Worm (Caenorhabditis elegans): ENCODE results near the gene ZK180.8.

Gene ZK180.8

DNA sequence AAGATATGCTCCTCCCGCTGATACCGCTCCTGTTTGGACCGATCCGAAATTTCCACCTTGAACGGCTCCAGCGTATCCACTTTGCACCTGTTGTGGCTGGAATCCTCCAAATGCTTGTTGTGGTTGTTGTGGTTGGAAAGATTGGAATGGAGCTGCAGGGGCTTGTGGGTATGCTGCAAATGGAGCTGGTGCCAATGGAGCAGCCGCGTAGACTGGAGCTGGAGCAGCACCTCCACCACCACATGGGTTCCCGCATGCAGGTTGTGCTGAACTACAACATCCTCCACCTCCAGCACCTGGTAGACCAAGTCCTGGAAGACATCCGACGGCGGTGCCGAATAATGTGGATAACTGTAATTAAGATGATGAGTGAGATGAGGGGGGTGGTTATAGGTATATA, 11.9 kb upstream of the ZK180.8 start:
- TF ChIP-seq nhr-85 (tag) (peak; percentile 35), nhr-76 (tag; optimal IDR thresholded peaks at IDR 0.05) (no peak), nhr-77 (tag; optimal IDR thresholded peaks at IDR 0.05) (no peak)

- TF ChIP-seq pqm-1 (tag; optimal IDR thresholded peaks at IDR 0.05) (no peak), mef-2 (tag; optimal IDR thresholded peaks at IDR 0.05) (no peak), ceh-90 (tag; optimal IDR thresholded peaks at IDR 0.05) (no peak), nhr-71 (tag; optimal IDR thresholded peaks at IDR 0.05) (no peak), efl-1 (optimal IDR thresholded peaks at IDR 0.05) (no peak), efl-1 (GFP tag; optimal IDR thresholded peaks at IDR 0.05 in 1 of 2) (no peak), dpl-1 (GFP tag; optimal IDR thresholded peaks at IDR 0.05) (no peak), sptf-1 (tag; optimal IDR thresholded peaks at IDR 0.05) (no peak), ceh-82 (tag; optimal IDR thresholded peaks at IDR 0.05) (no peak), skn-1 (tag; optimal IDR thresholded peaks at IDR 0.05) (no peak)
Observed at ce11 chrIV:4519714-4520113, 8.2 kb upstream of the ZK180.8 start.

DNA sequence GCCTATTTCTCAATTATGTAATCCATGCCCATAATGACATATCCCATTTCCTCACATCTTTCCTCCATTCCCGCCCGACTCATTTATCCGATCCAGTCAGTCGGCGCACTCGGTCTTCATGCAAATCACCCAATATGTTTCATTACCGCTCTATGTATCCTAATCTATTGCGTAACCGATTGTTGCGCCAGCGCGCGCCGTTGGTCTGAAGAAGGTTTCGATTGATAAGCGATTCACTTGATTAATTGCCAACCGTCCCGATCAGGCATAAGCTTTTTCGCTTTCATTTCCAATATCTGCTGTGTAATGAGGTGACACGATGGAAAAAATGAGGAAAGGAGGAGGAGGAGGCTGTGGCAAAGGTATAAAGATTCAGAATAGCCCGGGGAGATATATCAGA, 6.6 kb upstream of the ZK180.8 start:
- TF ChIP-seq blmp-1 (tag; optimal IDR thresholded peaks at IDR 0.05) (peak; percentile 98), irx-1 (tag; optimal IDR thresholded peaks at IDR 0.05) (no peak)

- peak; percentile 34 for TF ChIP-seq blmp-1 (tag; optimal IDR thresholded peaks at IDR 0.05)
- no peak for TF ChIP-seq ceh-88 (GFP tag; IDR thresholded peaks at IDR 0.05)
- no peak for TF ChIP-seq unc-30 (tag; optimal IDR thresholded peaks at IDR 0.05)
- TF ChIP-seq elt-3 (tag; optimal IDR thresholded peaks at IDR 0.05): no peak
Observed at ce11 chrIV:4517066-4517465, 5.5 kb upstream of the ZK180.8 start, which contains the start of gene ZK180.5. Gene ZK180.5 (minus strand): TSS chrIV:4517166.

DNA sequence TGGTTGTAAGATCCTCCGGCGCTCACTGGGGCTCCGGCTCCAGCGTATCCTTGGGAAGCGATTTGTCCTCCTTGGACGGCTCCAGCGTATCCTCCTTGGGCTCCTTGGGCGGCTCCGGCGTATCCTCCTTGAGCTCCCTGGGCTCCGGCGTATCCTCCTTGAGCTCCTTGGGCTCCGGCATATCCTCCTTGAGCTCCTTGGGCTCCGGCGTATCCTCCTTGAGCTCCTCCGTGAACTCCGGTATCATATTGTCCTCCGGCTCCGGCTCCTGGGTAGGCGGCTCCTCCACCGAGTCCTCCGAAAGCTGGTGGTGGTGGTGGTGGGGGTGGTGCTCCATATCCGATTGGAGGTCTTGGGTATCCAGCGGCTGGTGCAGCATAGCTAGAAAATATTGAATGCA, 5.0 kb upstream of the ZK180.8 start:
- no peak for TF ChIP-seq efl-3 (GFP tag; optimal IDR thresholded peaks at IDR 0.05)
- TF ChIP-seq ceh-8 (GFP tag; optimal IDR thresholded peaks at IDR 0.05): peak; percentile 2

ce11 chrIV:4513269-4513819, 1.8 kb upstream of the ZK180.8 start, which contains the start of gene sar-1:
Gene sar-1 (minus strand): TSS chrIV:4513319.
- TF ChIP-seq hpl-2 (GFP tag; optimal IDR thresholded peaks at IDR 0.05) (peak; percentile 52), swsn-7 (tag; optimal IDR thresholded peaks at IDR 0.05) (peak; percentile 90), nhr-90 (tag; optimal IDR thresholded peaks at IDR 0.05; ENCODE audit: poor library complexity) (peak; percentile 77), dsc-1 (tag; optimal IDR thresholded peaks at IDR 0.05) (peak; percentile 91), egl-27 (tag; optimal IDR thresholded peaks at IDR 0.05) (no peak), snu-23 (GFP tag; optimal IDR thresholded peaks at IDR 0.05) (peak; percentile 90), nhr-85 (tag) (peak; percentile 85), lir-3 (tag; optimal IDR thresholded peaks at IDR 0.05; ENCODE audit: poor library complexity) (no peak), nhr-237 (tag; optimal IDR thresholded peaks at IDR 0.05) (peak; percentile 41), tlp-1 (tag; optimal IDR thresholded peaks at IDR 0.05) (no peak), snpc-4 (tag; optimal IDR thresholded peaks at IDR 0.05) (peak; percentile 41), ceh-88 (GFP tag; IDR thresholded peaks at IDR 0.05) (no peak), ztf-11 (tag; optimal IDR thresholded peaks at IDR 0.05) (peak in 1 of 2 experiments; percentile 31), xbp-1 (tag; optimal IDR thresholded peaks at IDR 0.05) (peak; percentile 93), C16A3.4 (tag; optimal IDR thresholded peaks at IDR 0.05) (peak; percentile 73), unc-30 (tag; optimal IDR thresholded peaks at IDR 0.05) (no peak), lin-13 (GFP tag; optimal IDR thresholded peaks at IDR 0.05) (peak; percentile 81), nhr-11 (tag; optimal IDR thresholded peaks at IDR 0.05) (peak; percentile 44), nhr-28 (tag; optimal IDR thresholded peaks at IDR 0.05) (no peak), grh-1 (GFP tag; IDR thresholded peaks at IDR 0.05) (peak; percentile 79), nhr-84 (tag; optimal IDR thresholded peaks at IDR 0.05) (no peak), isw-1 (GFP tag; IDR thresholded peaks at IDR 0.05) (peak; percentile 74), nhr-71 (tag; optimal IDR thresholded peaks at IDR 0.05) (peak; percentile 93), irx-1 (tag; optimal IDR thresholded peaks at IDR 0.05) (peak; percentile 85), nhr-47 (tag; optimal IDR thresholded peaks at IDR 0.05) (peak; percentile 94), nhr-76 (tag; optimal IDR thresholded peaks at IDR 0.05) (no peak), mep-1 (tag; optimal IDR thresholded peaks at IDR 0.05) (peak; percentile 95), alr-1 (tag; optimal IDR thresholded peaks at IDR 0.05; ENCODE audit: borderline replicate concordance) (no peak), skn-1 (tag; optimal IDR thresholded peaks at IDR 0.05) (peak; percentile 48), lin-35 (GFP tag; optimal IDR thresholded peaks at IDR 0.05) (peak; percentile 82 to 87)
